Worm (Caenorhabditis elegans) whole organism, young adult: ENCODE data around the gene F14H3.3.

Source experiments
- C17E4.6 ChIP-seq: fragments of 200-800 bp; sonication (Bioruptor generic); IDR thresholded peaks from 2 replicates; pipeline ENCODE4 v1.3.6; 2022; ENCODE audit warnings: missing genetic modification reagents, missing genetic modification characterization, missing compliant biosample characterization
- F52B5.7 ChIP-seq: sonication (generic microtip); optimal IDR thresholded peaks from 2 replicates; lab custom pipeline; 2016; ENCODE audit warnings: mild to moderate bottlenecking, missing genetic modification characterization, missing compliant biosample characterization
- Y56A3A.18 ChIP-seq: fragments of 200-800 bp; sonication (Bioruptor generic); IDR thresholded peaks from 2 replicates; pipeline ENCODE4 v1.3.6; 2022; ENCODE audit warnings: missing genetic modification reagents, missing genetic modification characterization, missing compliant biosample characterization
- athp-1 ChIP-seq: sonication (generic microtip); optimal IDR thresholded peaks from 2 replicates; lab custom pipeline; 2017; ENCODE audit warnings: mild to moderate bottlenecking, missing genetic modification characterization, missing compliant biosample characterization
- dpl-1 ChIP-seq: fragments of 150-350 bp; optimal IDR thresholded peaks from 2 replicates; lab custom pipeline; 2014; ENCODE audit warnings: missing biosample characterization, missing genetic modification reagents, missing genetic modification characterization
- ets-4 ChIP-seq: fragments of 200-800 bp; sonication (Bioruptor generic); optimal IDR thresholded peaks from 2 replicates; lab custom pipeline; 2018; ENCODE audit warnings: mild to moderate bottlenecking, missing genetic modification characterization, missing compliant biosample characterization
- hrde-1 ChIP-seq: sonication (generic microtip); optimal IDR thresholded peaks from 2 replicates; lab custom pipeline; 2016; ENCODE audit warnings: missing genetic modification characterization, mild to moderate bottlenecking, missing compliant biosample characterization, moderate library complexity, missing genotype, missing genetic modification reagents, borderline replicate concordance
- snpc-4 ChIP-seq, 5 experiments: fragments of 150-350 bp in 1 of 5; sonication (generic microtip) in 4 of 5; optimal IDR thresholded peaks; 2 replicates each; lab custom pipeline; 2014 to 2018; ENCODE audit warnings: missing genetic modification characterization in 5 of 5, missing biosample characterization in 3 of 5, antibody characterized with exemption in 2 of 5, mild to moderate bottlenecking in 2 of 5, missing compliant biosample characterization in 2 of 5, missing genotype in 2 of 5, moderate library complexity in 2 of 5, missing genetic modification reagents in 1 of 5
- unc-130 ChIP-seq: sonication (generic microtip); optimal IDR thresholded peaks from 2 replicates; lab custom pipeline; 2016; ENCODE audit warnings: missing genetic modification reagents, missing genetic modification characterization, missing compliant biosample characterization
- unc-62 ChIP-seq: fragments of 150-350 bp; optimal IDR thresholded peaks from 2 replicates; lab custom pipeline; 2014; ENCODE audit warnings: missing biosample characterization, missing genetic modification reagents, missing genetic modification characterization

ce11 chrV:16041412-16041811 lies 11.9 kb downstream of the F14H3.3 start:
- TF ChIP-seq unc-62 (GFP tag; lab: Kevin White, UChicago) (no peak), C17E4.6 (GFP tag; lab: Robert Waterston, UW) (no peak), unc-130 (GFP tag; lab: Kevin White, UChicago) (no peak), snpc-4 (GFP tag; optimal IDR thresholded peaks at IDR 0.05; lab: Kevin White, UChicago) (no peak), snpc-4 (tag; optimal IDR thresholded peaks at IDR 0.05; lab: Kevin White, UChicago) (no peak), F52B5.7 (tag; lab: Kevin White, UChicago) (no peak), dpl-1 (no peak), hrde-1 (tag; lab: Kevin White, UChicago) (no peak), Y56A3A.18 (GFP tag; lab: Robert Waterston, UW) (no peak), ets-4 (GFP tag; lab: Kevin White, UChicago) (no peak), athp-1 (tag; lab: Kevin White, UChicago) (no peak)
